Worm (Caenorhabditis elegans) whole organism, L1 larva: ENCODE results near the gene C34D4.10.

Experiments
- C34B4.2 ChIP-seq: sonication (generic microtip); optimal IDR thresholded peaks from 2 replicates; lab custom pipeline; 2017; ENCODE audit warnings: mild to moderate bottlenecking, missing genetic modification characterization, missing compliant biosample characterization
- F16B12.6 ChIP-seq: fragments of 150-350 bp; optimal IDR thresholded peaks from 2 replicates; lab custom pipeline; 2014; ENCODE audit warnings: missing biosample characterization, missing genetic modification characterization
- Y116A8C.19 ChIP-seq: sonication (generic microtip); optimal IDR thresholded peaks from 2 replicates; lab custom pipeline; 2016; ENCODE audit warnings: missing compliant biosample characterization, missing genetic modification characterization, borderline replicate concordance
- aly-2 ChIP-seq: fragments of 150-350 bp; optimal IDR thresholded peaks from 2 replicates; lab custom pipeline; 2014; ENCODE audit warnings: missing biosample characterization, missing genetic modification characterization
- ama-1 ChIP-seq: fragments of 150-350 bp; optimal IDR thresholded peaks from 2 replicates; lab custom pipeline; 2014
- blmp-1 ChIP-seq: fragments of 150-350 bp; optimal IDR thresholded peaks from 2 replicates; lab custom pipeline; 2014; ENCODE audit warnings: missing biosample characterization, missing genetic modification characterization
- ceh-63 ChIP-seq: fragments of 200-800 bp; sonication (Bioruptor generic); optimal IDR thresholded peaks from 2 replicates; lab custom pipeline; 2018; ENCODE audit warnings: mild to moderate bottlenecking, missing genetic modification characterization, missing compliant biosample characterization
- ceh-88 ChIP-seq: fragments of 200-800 bp; sonication (Bioruptor generic); IDR thresholded peaks from 2 replicates; pipeline ENCODE4 v1.3.6; 2022; ENCODE audit warnings: missing genetic modification characterization, missing compliant biosample characterization
- ces-1 ChIP-seq: fragments of 150-350 bp; optimal IDR thresholded peaks from 2 replicates; lab custom pipeline; 2014; ENCODE audit warnings: missing biosample characterization, missing genetic modification reagents, missing genetic modification characterization
- dpl-1 ChIP-seq, 3 experiments: fragments of 150-350 bp in 2 of 3; sonication (generic microtip) in 1 of 3; optimal IDR thresholded peaks; 2 replicates each; lab custom pipeline; 2014 to 2017; ENCODE audit warnings: missing biosample characterization in 3 of 3, missing genetic modification characterization in 3 of 3, missing genetic modification reagents in 3 of 3
- dsc-1 ChIP-seq: sonication (generic microtip); optimal IDR thresholded peaks from 2 replicates; lab custom pipeline; 2016; ENCODE audit warnings: mild to moderate bottlenecking, missing genetic modification characterization, missing compliant biosample characterization
- efl-1 ChIP-seq, 4 experiments: fragments of 150-350 bp; optimal IDR thresholded peaks in 3 of 4; peaks in 1 of 4; 1 replicate in 1 of 4; 2 replicates in 3 of 4; lab custom pipeline; 2014; ENCODE audit warnings: missing biosample characterization in 2 of 4, missing genetic modification characterization in 2 of 4, missing genetic modification reagents in 2 of 4
- efl-3 ChIP-seq: fragments of 200-800 bp; sonication (Bioruptor generic); optimal IDR thresholded peaks from 2 replicates; lab custom pipeline; 2018; ENCODE audit warnings: mild to moderate bottlenecking, missing genetic modification characterization, missing compliant biosample characterization
- elt-2 ChIP-seq: sonication (generic microtip); optimal IDR thresholded peaks from 2 replicates; lab custom pipeline; 2016; ENCODE audit warnings: missing genetic modification characterization, mild to moderate bottlenecking, inconsistent platforms, missing compliant biosample characterization, missing genetic modification reagents
- ets-5 ChIP-seq: fragments of 200-800 bp; sonication (Bioruptor generic); IDR thresholded peaks from 2 replicates; pipeline ENCODE4 v1.3.6; 2022; ENCODE audit warnings: missing genetic modification characterization, missing compliant biosample characterization
- fkh-4 ChIP-seq: sonication (generic microtip); optimal IDR thresholded peaks from 2 replicates; lab custom pipeline; 2016; ENCODE audit warnings: missing compliant biosample characterization, missing genetic modification characterization, borderline replicate concordance
- fkh-8 ChIP-seq: sonication (generic microtip); optimal IDR thresholded peaks from 2 replicates; lab custom pipeline; 2016; ENCODE audit warnings: mild to moderate bottlenecking, missing genetic modification characterization, missing compliant biosample characterization
- grh-1 ChIP-seq: fragments of 200-800 bp; sonication (Bioruptor generic); IDR thresholded peaks from 2 replicates; pipeline ENCODE4 v1.3.6; 2022; ENCODE audit warnings: missing genetic modification reagents, missing genetic modification characterization, missing compliant biosample characterization
- hlh-17 ChIP-seq: fragments of 200-800 bp; sonication (Bioruptor generic); optimal IDR thresholded peaks from 2 replicates; lab custom pipeline; 2018; ENCODE audit warnings: missing genetic modification characterization, mild to moderate bottlenecking, missing compliant biosample characterization, moderate library complexity, borderline replicate concordance
- hlh-4 ChIP-seq: sonication (generic microtip); optimal IDR thresholded peaks from 2 replicates; lab custom pipeline; 2016; ENCODE audit warnings: mild to moderate bottlenecking, missing genetic modification characterization, missing compliant biosample characterization
- hpl-2 ChIP-seq: fragments of 150-350 bp; optimal IDR thresholded peaks from 2 replicates; lab custom pipeline; 2014; ENCODE audit warnings: missing biosample characterization, missing genetic modification reagents, missing genetic modification characterization
- jun-1 ChIP-seq: fragments of 150-350 bp; optimal IDR thresholded peaks from 2 replicates; lab custom pipeline; 2014; ENCODE audit warnings: missing biosample characterization, missing genetic modification reagents, missing genetic modification characterization
- lin-14 ChIP-seq: fragments of 200-800 bp; sonication (Bioruptor generic); optimal IDR thresholded peaks from 2 replicates; lab custom pipeline; 2018; ENCODE audit warnings: mild to moderate bottlenecking, missing genetic modification characterization, moderate library complexity, missing compliant biosample characterization
- lin-15B ChIP-seq: fragments of 150-350 bp; sonication (generic microtip); optimal IDR thresholded peaks from 3 replicates; lab custom pipeline; 2014; ENCODE audit warnings: missing biosample characterization, missing genetic modification characterization
- lin-35 ChIP-seq, 2 experiments: fragments of 150-350 bp; optimal IDR thresholded peaks; 2 replicates each; lab custom pipeline; 2014; ENCODE audit warnings: missing biosample characterization in 2 of 2, missing genetic modification characterization in 2 of 2, missing genetic modification reagents in 2 of 2
- lsy-2 ChIP-seq, 2 experiments: fragments of 150-350 bp; optimal IDR thresholded peaks; 2 replicates each; lab custom pipeline; 2014; ENCODE audit warnings: missing biosample characterization in 2 of 2, missing genetic modification characterization in 2 of 2
- mab-9 ChIP-seq: fragments of 200-800 bp; sonication (Bioruptor generic); IDR thresholded peaks from 2 replicates; pipeline ENCODE4 v1.3.6; 2022; ENCODE audit warnings: missing genetic modification reagents, missing genetic modification characterization, missing compliant biosample characterization
- mdl-1 ChIP-seq, 2 experiments: fragments of 150-350 bp; optimal IDR thresholded peaks; 2 replicates each; lab custom pipeline; 2014 to 2017; ENCODE audit warnings: missing biosample characterization in 2 of 2, missing genetic modification characterization in 2 of 2, inconsistent platforms in 1 of 2
- nhr-12 ChIP-seq: sonication (generic microtip); optimal IDR thresholded peaks from 2 replicates; lab custom pipeline; 2017; ENCODE audit warnings: missing biosample characterization, missing genetic modification characterization
- nhr-19 ChIP-seq: fragments of 200-800 bp; sonication (Bioruptor generic); conservative IDR thresholded peaks from 2 replicates; pipeline ENCODE4 v1.3.6; 2022; ENCODE audit warnings: missing genetic modification characterization, missing compliant biosample characterization
- nhr-20 ChIP-seq: sonication (generic microtip); optimal IDR thresholded peaks from 2 replicates; lab custom pipeline; 2016; ENCODE audit warnings: mild to moderate bottlenecking, missing genetic modification characterization, missing compliant biosample characterization
- nhr-237 ChIP-seq: fragments of 150-350 bp; optimal IDR thresholded peaks from 2 replicates; lab custom pipeline; 2014; ENCODE audit warnings: missing biosample characterization, missing genetic modification characterization
- nhr-47 ChIP-seq: sonication (generic microtip); optimal IDR thresholded peaks from 2 replicates; lab custom pipeline; 2016; ENCODE audit warnings: mild to moderate bottlenecking, missing genetic modification characterization, moderate library complexity, missing compliant biosample characterization
- nhr-71 ChIP-seq: sonication (generic microtip); optimal IDR thresholded peaks from 2 replicates; lab custom pipeline; 2016; ENCODE audit warnings: mild to moderate bottlenecking, missing genetic modification characterization, moderate library complexity, missing compliant biosample characterization
- nhr-77 ChIP-seq: fragments of 150-350 bp; optimal IDR thresholded peaks from 2 replicates; lab custom pipeline; 2014; ENCODE audit warnings: missing biosample characterization, missing genetic modification characterization
- pag-3 ChIP-seq: sonication (generic microtip); optimal IDR thresholded peaks from 2 replicates; lab custom pipeline; 2017; ENCODE audit warnings: missing genetic modification characterization, mild to moderate bottlenecking, missing compliant biosample characterization, antibody characterized with exemption, borderline replicate concordance; ENCODE audit not compliant: insufficient read depth
- rnt-1 ChIP-seq: sonication (generic microtip); optimal IDR thresholded peaks from 2 replicates; lab custom pipeline; 2016; ENCODE audit warnings: mild to moderate bottlenecking, missing genetic modification characterization, moderate library complexity, missing compliant biosample characterization
- snpc-4 ChIP-seq: fragments of 150-350 bp; optimal IDR thresholded peaks from 2 replicates; lab custom pipeline; 2014; ENCODE audit warnings: missing biosample characterization, missing genetic modification characterization
- snu-23 ChIP-seq: sonication (generic microtip); optimal IDR thresholded peaks from 2 replicates; lab custom pipeline; 2016; ENCODE audit warnings: missing genetic modification characterization, missing compliant biosample characterization
- swsn-7 ChIP-seq: sonication (generic microtip); optimal IDR thresholded peaks from 2 replicates; lab custom pipeline; 2016; ENCODE audit warnings: missing genetic modification characterization, missing compliant biosample characterization
- tbx-2 ChIP-seq: sonication (generic microtip); optimal IDR thresholded peaks from 2 replicates; lab custom pipeline; 2016; ENCODE audit warnings: missing genetic modification characterization, missing compliant biosample characterization
- tlp-1 ChIP-seq: fragments of 150-350 bp; optimal IDR thresholded peaks from 2 replicates; lab custom pipeline; 2014; ENCODE audit warnings: missing biosample characterization, missing genetic modification characterization
- unc-130 ChIP-seq: fragments of 150-350 bp; optimal IDR thresholded peaks from 2 replicates; lab custom pipeline; 2017; ENCODE audit warnings: missing biosample characterization, missing genetic modification characterization, inconsistent platforms
- unc-30 ChIP-seq: sonication (generic microtip); optimal IDR thresholded peaks from 2 replicates; lab custom pipeline; 2017; ENCODE audit warnings: missing biosample characterization, missing genetic modification characterization
- unc-62 ChIP-seq: fragments of 150-350 bp; optimal IDR thresholded peaks from 2 replicates; lab custom pipeline; 2014; ENCODE audit warnings: missing biosample characterization, missing genetic modification reagents, missing genetic modification characterization
- vab-15 ChIP-seq: sonication (generic microtip); optimal IDR thresholded peaks from 2 replicates; lab custom pipeline; 2017; ENCODE audit warnings: missing genotype, mild to moderate bottlenecking, missing genetic modification characterization, missing compliant biosample characterization

Gene C34D4.10

ce11 chrIV:7133983-7134382 is 12.8 kb upstream of the C34D4.10 start, which contains the start of gene mutd-1:
mutd-1 (minus strand) TSS chrIV:7134083.
- TF ChIP-seq nhr-19 (GFP tag; lab: Robert Waterston, UW) (no peak), lin-14 (GFP tag; lab: Kevin White, UChicago) (no peak), hlh-17 (GFP tag; lab: Kevin White, UChicago) (no peak), hpl-2 (no peak), pag-3 (no peak), nhr-237 (tag; lab: Kevin White, UChicago) (no peak), elt-2 (tag; lab: Kevin White, UChicago) (no peak), lin-35 (GFP tag; optimal IDR thresholded peaks at IDR 0.05; lab: Kevin White, UChicago) (no peak)

ce11 chrIV:7133140-7133539 is 11.9 kb upstream of the C34D4.10 start, which contains the start of gene cyn-12:
cyn-12 (minus strand) TSS chrIV:7133217.
- TF ChIP-seq dpl-1 (GFP tag; optimal IDR thresholded peaks at IDR 0.05; lab: Kevin White, UChicago) (peak in 2 of 3 experiments; percentile 48 to 58), ceh-63 (GFP tag; lab: Kevin White, UChicago) (no peak), unc-30 (tag; lab: Kevin White, UChicago) (no peak), rnt-1 (tag; lab: Kevin White, UChicago) (no peak), tlp-1 (tag; lab: Kevin White, UChicago) (no peak), efl-1 (optimal IDR thresholded peaks at IDR 0.05; lab: Kevin White, UChicago) (peak; percentile 15 to 52), efl-1 (GFP tag; optimal IDR thresholded peaks at IDR 0.05 in 1 of 2; lab: Kevin White, UChicago) (peak; percentile 52 to 93), vab-15 (tag; lab: Kevin White, UChicago) (no peak), swsn-7 (peak; percentile 31), dsc-1 (tag; lab: Kevin White, UChicago) (no peak), snu-23 (GFP tag; lab: Kevin White, UChicago) (peak; percentile 55), mdl-1 (tag; optimal IDR thresholded peaks at IDR 0.05; lab: Kevin White, UChicago) (no peak), nhr-47 (peak; percentile 52), nhr-77 (tag; lab: Kevin White, UChicago) (no peak), lin-14 (GFP tag; lab: Kevin White, UChicago) (peak; percentile 11), lin-35 (GFP tag; optimal IDR thresholded peaks at IDR 0.05; lab: Kevin White, UChicago) (peak; percentile 19 to 46), ets-5 (GFP tag; lab: Robert Waterston, UW) (no peak), F16B12.6 (peak; percentile 85), nhr-71 (tag; lab: Kevin White, UChicago) (peak; percentile 56), ceh-88 (GFP tag; lab: Robert Waterston, UW) (no peak), mab-9 (GFP tag; lab: Robert Waterston, UW) (no peak), C34B4.2 (tag; lab: Kevin White, UChicago) (no peak), snpc-4 (tag; lab: Kevin White, UChicago) (no peak), fkh-8 (tag; lab: Kevin White, UChicago) (no peak), ces-1 (GFP tag; lab: Kevin White, UChicago) (no peak), lin-15B (tag; lab: Kevin White, UChicago) (peak; percentile 7), Y116A8C.19 (tag; lab: Kevin White, UChicago) (no peak), efl-3 (GFP tag; lab: Kevin White, UChicago) (no peak), ama-1 (no peak), hlh-4 (tag; lab: Kevin White, UChicago) (no peak), lsy-2 (tag; optimal IDR thresholded peaks at IDR 0.05; lab: Kevin White, UChicago) (peak; percentile 41 to 55), unc-62 (GFP tag; lab: Kevin White, UChicago) (no peak), fkh-4 (no peak), tbx-2 (tag; lab: Kevin White, UChicago) (peak; percentile 6), aly-2 (tag; lab: Kevin White, UChicago) (no peak), nhr-237 (tag; lab: Kevin White, UChicago) (no peak), jun-1 (no peak), blmp-1 (tag; lab: Kevin White, UChicago) (no peak), nhr-12 (tag; lab: Kevin White, UChicago) (no peak), elt-2 (tag; lab: Kevin White, UChicago) (no peak), unc-130 (tag; lab: Kevin White, UChicago) (peak; percentile 52), grh-1 (no peak), nhr-20 (tag; lab: Kevin White, UChicago) (peak; percentile 38)
- TF ChIP-seq, all 84 proteins: peak for 14
